Worm (Caenorhabditis elegans): ENCODE measurements around the gene ttr-16.

DNA sequence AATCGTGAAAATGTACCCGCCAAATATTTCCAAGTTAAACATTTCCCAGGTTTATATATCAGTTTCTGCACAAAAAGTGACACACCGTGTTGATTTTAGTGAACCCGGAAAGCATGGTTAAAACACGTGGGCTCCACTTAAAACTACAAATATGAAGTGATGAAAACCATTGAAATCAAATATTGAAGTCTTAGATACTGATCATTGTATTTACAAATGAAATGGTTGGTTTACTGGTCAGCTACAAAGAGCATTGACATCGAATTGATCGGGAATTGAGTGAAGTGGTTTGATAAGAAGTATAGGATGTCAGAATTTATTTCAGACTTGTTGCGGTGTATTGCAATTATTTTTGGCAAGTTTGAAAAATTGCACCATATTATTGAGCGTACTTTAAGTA, 34.5 kb downstream of the ttr-16 start, which contains the start of gene hrg-5:
- TF ChIP-seq unc-62 (GFP tag; optimal IDR thresholded peaks at IDR 0.05) (no peak), R02D3.7 (tag; optimal IDR thresholded peaks at IDR 0.05) (no peak)
